Fruit fly (Drosophila melanogaster) S2 (cell line): ENCODE measurements around the gene CG7857.

Experiments
- CG8478 ChIP-seq: fragments of >200 bp; optimal IDR thresholded peaks from 2 replicates; lab custom pipeline; 2018
- CTCF ChIP-seq, 2 experiments: fragments of >200 bp; optimal IDR thresholded peaks; 2 replicates each; lab custom pipeline; 2018

DNA sequence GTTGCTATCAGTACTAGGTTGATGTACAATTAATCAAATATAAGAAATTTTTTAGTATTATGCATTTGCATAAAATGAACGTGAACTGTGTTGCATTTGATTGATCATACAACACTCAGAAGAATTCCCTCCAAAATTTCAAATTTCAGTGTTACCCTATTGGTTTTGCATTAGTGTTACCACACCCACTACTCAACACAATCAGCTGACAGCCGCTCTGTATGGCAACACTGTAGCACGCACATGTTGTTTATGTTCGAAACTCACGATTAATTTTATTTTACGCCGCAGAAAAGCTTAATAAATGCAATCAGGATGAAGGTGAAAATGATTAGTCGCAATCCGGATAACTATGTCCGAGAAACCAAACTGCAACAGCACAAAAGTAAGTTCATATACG, 5.9 kb downstream of the CG7857 start, which contains the start of gene CG7275:
- TF ChIP-seq CTCF (optimal IDR thresholded peaks at IDR 0.05; lab: Kevin White, UChicago): no peak
- TF ChIP-seq CG8478: no peak
